Worm (Caenorhabditis elegans): ENCODE measurements around the gene F53F1.4.

DNA sequence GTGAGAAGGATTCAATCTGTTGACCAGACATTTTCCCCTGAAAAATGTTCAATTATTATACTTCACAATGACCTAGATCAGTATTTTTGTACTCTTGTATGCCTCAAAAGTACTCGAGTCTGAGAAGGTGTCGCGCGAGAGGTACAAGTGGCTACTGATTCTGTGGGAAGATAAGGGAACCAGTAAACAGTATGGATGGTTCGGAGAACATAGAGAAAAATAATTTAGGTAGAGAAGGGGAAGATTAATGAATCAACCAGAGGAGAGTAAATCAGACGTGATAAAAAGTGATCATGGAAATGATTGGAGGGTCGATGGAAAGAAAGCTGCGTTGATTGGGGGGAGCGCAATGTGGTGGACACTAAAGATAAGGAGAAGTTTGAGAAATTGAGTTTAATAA lies 21.4 kb upstream of the F53F1.4 start:
- no peak for TF ChIP-seq mab-5 (tag; optimal IDR thresholded peaks at IDR 0.05)
- no peak for TF ChIP-seq pha-4 (tag; optimal IDR thresholded peaks at IDR 0.05)
- no peak for TF ChIP-seq ceh-83 (GFP tag; optimal IDR thresholded peaks at IDR 0.05)
- TF ChIP-seq lsy-2 (tag; optimal IDR thresholded peaks at IDR 0.05): no peak
- TF ChIP-seq unc-39 (tag; optimal IDR thresholded peaks at IDR 0.05): no peak
- no peak for TF ChIP-seq nhr-237 (tag; optimal IDR thresholded peaks at IDR 0.05)
- no peak for TF ChIP-seq sptf-1 (tag; optimal IDR thresholded peaks at IDR 0.05)
- no peak for TF ChIP-seq lin-13 (tag; optimal IDR thresholded peaks at IDR 0.05)
- no peak for TF ChIP-seq mep-1 (tag; optimal IDR thresholded peaks at IDR 0.05)
- TF ChIP-seq blmp-1 (tag; optimal IDR thresholded peaks at IDR 0.05): no peak
- no peak for TF ChIP-seq ces-1 (GFP tag; optimal IDR thresholded peaks at IDR 0.05)
- no peak for TF ChIP-seq ztf-11 (tag; optimal IDR thresholded peaks at IDR 0.05)
- no peak for TF ChIP-seq snpc-4 (tag; optimal IDR thresholded peaks at IDR 0.05)
